Worm (Caenorhabditis elegans) whole organism, L4 larva: ENCODE measurements around the gene C52E4.12.

Source experiments
- dmd-8 ChIP-seq: fragments of 200-800 bp; sonication (Bioruptor generic); IDR thresholded peaks from 2 replicates; pipeline ENCODE4 v1.3.6; 2022; ENCODE audit warnings: missing genetic modification characterization, missing compliant biosample characterization
- dmd-9 ChIP-seq: fragments of 200-800 bp; sonication (Bioruptor generic); IDR thresholded peaks from 2 replicates; pipeline ENCODE4 v1.3.6; 2022; ENCODE audit warnings: missing genetic modification reagents, missing genetic modification characterization, missing compliant biosample characterization
- lir-3 ChIP-seq: sonication (generic microtip); optimal IDR thresholded peaks from 2 replicates; lab custom pipeline; 2016; ENCODE audit warnings: mild to moderate bottlenecking, missing genetic modification characterization, missing compliant biosample characterization
- nhr-6 ChIP-seq: fragments of 150-350 bp; optimal IDR thresholded peaks from 2 replicates; lab custom pipeline; 2014; ENCODE audit warnings: missing biosample characterization, missing genetic modification characterization
- nhr-76 ChIP-seq: fragments of 150-350 bp; optimal IDR thresholded peaks from 2 replicates; lab custom pipeline; 2014; ENCODE audit warnings: missing biosample characterization, missing genetic modification characterization
- pqm-1 ChIP-seq: sonication (generic microtip); optimal IDR thresholded peaks from 2 replicates; lab custom pipeline; 2017; ENCODE audit warnings: missing biosample characterization, missing genetic modification characterization
- unc-39 ChIP-seq: sonication (generic microtip); optimal IDR thresholded peaks from 2 replicates; lab custom pipeline; 2017; ENCODE audit warnings: missing biosample characterization, missing genetic modification characterization

- TF ChIP-seq pqm-1 (no peak), dmd-8 (GFP tag; lab: Robert Waterston, UW) (no peak), dmd-9 (GFP tag; lab: Robert Waterston, UW) (no peak), nhr-6 (tag; lab: Kevin White, UChicago) (peak; percentile 25), nhr-76 (no peak), lir-3 (tag; lab: Kevin White, UChicago) (no peak), unc-39 (tag; lab: Kevin White, UChicago) (no peak)
These were observed 42.8 kb downstream of the C52E4.12 start for ce11 chrV:12038783-12039182.
